Worm (Caenorhabditis elegans): ENCODE measurements around the gene pfk-1.2.

ce11 chrV:9546860-9547269 lies 15.3 kb downstream of the pfk-1.2 start, which contains the start of gene his-37:
- TF ChIP-seq irx-1 (tag; optimal IDR thresholded peaks at IDR 0.05) (peak; percentile 95), nhr-11 (tag; optimal IDR thresholded peaks at IDR 0.05) (peak; percentile 97), blmp-1 (tag; optimal IDR thresholded peaks at IDR 0.05) (peak; percentile 96)
